Worm (Caenorhabditis elegans) whole organism, L4/young adult: ENCODE data around the gene ifo-1.

Source experiments
- dao-5 ChIP-seq: sonication (generic microtip); optimal IDR thresholded peaks from 2 replicates; lab custom pipeline; 2016; ENCODE audit warnings: missing genotype, missing genetic modification characterization, moderate library complexity, missing compliant biosample characterization
- him-1 ChIP-seq: sonication (generic microtip); optimal IDR thresholded peaks from 2 replicates; lab custom pipeline; 2016; ENCODE audit warnings: missing genotype, missing genetic modification reagents, missing genetic modification characterization, missing compliant biosample characterization

- TF ChIP-seq him-1 (no peak), dao-5 (tag; lab: Kevin White, UChicago) (no peak)
Measured at ce11 chrIV:7294121-7294520, 32.3 kb downstream of the ifo-1 start, which contains the start of gene F42C5.5.
